Worm (Caenorhabditis elegans): ENCODE data around the gene rap-1.

- no peak for TF ChIP-seq ceh-82 (tag; optimal IDR thresholded peaks at IDR 0.05)
- no peak for TF ChIP-seq R02D3.7 (tag; optimal IDR thresholded peaks at IDR 0.05)
- no peak for TF ChIP-seq elt-3 (tag; optimal IDR thresholded peaks at IDR 0.05)
- TF ChIP-seq nhr-12 (tag; optimal IDR thresholded peaks at IDR 0.05) = no peak
- TF ChIP-seq ama-1 (optimal IDR thresholded peaks at IDR 0.05) = no peak
- TF ChIP-seq daf-12 (tag; optimal IDR thresholded peaks at IDR 0.05) = no peak
- TF ChIP-seq nhr-25 (tag; optimal IDR thresholded peaks at IDR 0.05) = no peak
- TF ChIP-seq eor-1 (tag; optimal IDR thresholded peaks at IDR 0.05) = no peak
- TF ChIP-seq mdl-1 (tag; optimal IDR thresholded peaks at IDR 0.05) = no peak
- no peak for TF ChIP-seq egl-5 (tag; optimal IDR thresholded peaks at IDR 0.05)
- TF ChIP-seq fkh-10 (GFP tag; optimal IDR thresholded peaks at IDR 0.05) = no peak
- no peak for TF ChIP-seq ZK546.5 (tag; optimal IDR thresholded peaks at IDR 0.05)
- TF ChIP-seq lin-39 (tag; optimal IDR thresholded peaks at IDR 0.05) = no peak
- TF ChIP-seq nhr-67 (tag; optimal IDR thresholded peaks at IDR 0.05) = no peak
These were observed 37.5 kb upstream of the rap-1 start, which contains the start of gene tpra-1 for ce11 chrIV:8956189-8956588.

All from whole organism, L3 larva.